Worm (Caenorhabditis elegans) whole organism, L3 larva: ENCODE measurements around the gene dyf-2.

Experiments used
- R02D3.7 ChIP-seq: fragments of 150-350 bp; optimal IDR thresholded peaks from 2 replicates; lab custom pipeline; 2014; ENCODE audit warnings: missing biosample characterization, missing genetic modification characterization
- ZK546.5 ChIP-seq: sonication (generic microtip); optimal IDR thresholded peaks from 2 replicates; lab custom pipeline; 2017; ENCODE audit warnings: missing biosample characterization, missing genetic modification characterization
- ama-1 ChIP-seq: fragments of 150-350 bp; optimal IDR thresholded peaks from 2 replicates; lab custom pipeline; 2018
- ceh-9 ChIP-seq: sonication (generic microtip); optimal IDR thresholded peaks from 2 replicates; lab custom pipeline; 2018; ENCODE audit warnings: missing biosample characterization, missing genetic modification characterization
- daf-12 ChIP-seq: fragments of 150-350 bp; optimal IDR thresholded peaks from 2 replicates; lab custom pipeline; 2014; ENCODE audit warnings: missing biosample characterization, missing genetic modification reagents, missing genetic modification characterization
- egl-27 ChIP-seq: sonication (generic microtip); optimal IDR thresholded peaks from 4 replicates; lab custom pipeline; 2017; ENCODE audit warnings: missing biosample characterization, missing genetic modification reagents, missing genetic modification characterization
- egl-5 ChIP-seq: fragments of 150-350 bp; optimal IDR thresholded peaks from 2 replicates; lab custom pipeline; 2017; ENCODE audit warnings: missing biosample characterization, missing genetic modification reagents, missing genetic modification characterization, inconsistent platforms
- elt-1 ChIP-seq: fragments of 150-350 bp; optimal IDR thresholded peaks from 2 replicates; lab custom pipeline; 2014; ENCODE audit warnings: missing biosample characterization, missing genetic modification characterization
- eor-1 ChIP-seq, 2 experiments: fragments of 150-350 bp; optimal IDR thresholded peaks; 2 replicates each; lab custom pipeline; 2014 to 2018; ENCODE audit warnings: missing biosample characterization in 2 of 2, missing genetic modification characterization in 2 of 2
- fkh-10 ChIP-seq: sonication (generic microtip); optimal IDR thresholded peaks from 2 replicates; lab custom pipeline; 2017; ENCODE audit warnings: missing biosample characterization, missing genetic modification reagents, missing genetic modification characterization
- fos-1 ChIP-seq: fragments of 150-350 bp; optimal IDR thresholded peaks from 2 replicates; lab custom pipeline; 2014; ENCODE audit warnings: missing biosample characterization, missing genetic modification characterization
- hmg-11 ChIP-seq: sonication (generic microtip); optimal IDR thresholded peaks from 2 replicates; lab custom pipeline; 2016; ENCODE audit warnings: missing genetic modification characterization, missing compliant biosample characterization
- lin-15B ChIP-seq: fragments of 150-350 bp; optimal IDR thresholded peaks from 2 replicates; lab custom pipeline; 2014; ENCODE audit warnings: missing biosample characterization, missing genetic modification characterization
- lin-39 ChIP-seq: fragments of 150-350 bp; optimal IDR thresholded peaks from 2 replicates; lab custom pipeline; 2018; ENCODE audit warnings: missing biosample characterization, missing genetic modification reagents, missing genetic modification characterization
- lsy-12 ChIP-seq: sonication (generic microtip); optimal IDR thresholded peaks from 2 replicates; lab custom pipeline; 2016; ENCODE audit warnings: mild to moderate bottlenecking, missing genetic modification characterization, missing compliant biosample characterization
- mdl-1 ChIP-seq: fragments of 150-350 bp; optimal IDR thresholded peaks from 2 replicates; lab custom pipeline; 2014; ENCODE audit warnings: missing biosample characterization, missing genetic modification characterization
- mml-1 ChIP-seq: fragments of 150-350 bp; sonication (generic microtip); optimal IDR thresholded peaks from 3 replicates; lab custom pipeline; 2014; ENCODE audit warnings: missing biosample characterization, missing genetic modification characterization
- nfya-1 ChIP-seq: sonication (generic microtip); optimal IDR thresholded peaks from 2 replicates; lab custom pipeline; 2017; ENCODE audit warnings: missing genetic modification characterization, mild to moderate bottlenecking, missing compliant biosample characterization, antibody characterized with exemption, moderate library complexity; ENCODE audit not compliant: insufficient read depth
- nhr-11 ChIP-seq: fragments of 150-350 bp; optimal IDR thresholded peaks from 2 replicates; lab custom pipeline; 2014; ENCODE audit warnings: missing biosample characterization, missing genetic modification characterization
- nhr-12 ChIP-seq: fragments of 150-350 bp; optimal IDR thresholded peaks from 2 replicates; lab custom pipeline; 2014; ENCODE audit warnings: missing biosample characterization, missing genetic modification characterization
- nhr-23 ChIP-seq: fragments of 150-350 bp; optimal IDR thresholded peaks from 2 replicates; lab custom pipeline; 2014; ENCODE audit warnings: missing biosample characterization, missing genetic modification reagents, missing genetic modification characterization
- nhr-25 ChIP-seq: sonication (generic microtip); optimal IDR thresholded peaks from 2 replicates; lab custom pipeline; 2017; ENCODE audit warnings: missing biosample characterization, missing genetic modification characterization
- nhr-43 ChIP-seq: sonication (generic microtip); optimal IDR thresholded peaks from 2 replicates; lab custom pipeline; 2016; ENCODE audit warnings: mild to moderate bottlenecking, missing genetic modification characterization, missing compliant biosample characterization; ENCODE audit not compliant: poor library complexity, severe bottlenecking
- nhr-67 ChIP-seq: fragments of 150-350 bp; optimal IDR thresholded peaks from 2 replicates; lab custom pipeline; 2014; ENCODE audit warnings: missing biosample characterization, missing genetic modification characterization
- skn-1 ChIP-seq: fragments of 150-350 bp; optimal IDR thresholded peaks from 2 replicates; lab custom pipeline; 2014; ENCODE audit warnings: missing biosample characterization, missing genetic modification characterization
- snpc-4 ChIP-seq: fragments of 150-350 bp; optimal IDR thresholded peaks from 2 replicates; lab custom pipeline; 2014; ENCODE audit warnings: missing biosample characterization, missing genetic modification characterization
- tbx-2 ChIP-seq: sonication (generic microtip); optimal IDR thresholded peaks from 2 replicates; lab custom pipeline; 2016; ENCODE audit warnings: mild to moderate bottlenecking, missing genetic modification characterization, missing compliant biosample characterization
- unc-39 ChIP-seq: sonication (generic microtip); optimal IDR thresholded peaks from 4 replicates; lab custom pipeline; 2017; ENCODE audit warnings: missing biosample characterization, missing genetic modification characterization
- zag-1 ChIP-seq: fragments of 150-350 bp; optimal IDR thresholded peaks from 2 replicates; lab custom pipeline; 2014; ENCODE audit warnings: missing biosample characterization, missing genetic modification characterization
- ztf-4 ChIP-seq: fragments of 150-350 bp; optimal IDR thresholded peaks from 2 replicates; lab custom pipeline; 2014; ENCODE audit warnings: missing biosample characterization, missing genetic modification characterization

The dyf-2 gene

DNA sequence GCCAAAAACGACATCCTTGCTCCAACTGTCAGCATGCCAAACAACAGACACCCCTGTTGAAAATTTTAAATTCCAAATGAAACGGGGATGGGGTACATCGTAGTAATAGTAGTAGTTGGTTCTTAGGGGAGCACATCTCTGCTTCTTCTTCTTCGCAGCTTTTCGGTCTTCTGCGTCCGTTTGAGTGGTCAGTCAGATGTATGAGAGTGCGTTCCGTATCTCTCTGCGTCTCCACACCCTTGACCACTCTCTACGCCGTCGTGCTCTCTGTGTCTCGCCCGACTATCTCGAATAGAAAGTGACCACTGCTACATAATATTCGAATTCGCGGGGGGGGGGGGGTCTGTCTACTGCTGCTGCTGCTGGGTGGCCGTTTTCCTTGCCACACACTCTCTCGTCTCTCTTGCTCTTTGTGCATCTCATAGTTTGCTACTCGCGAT is 26.6 kb upstream of the dyf-2 start (continued):
- no peak for TF ChIP-seq lsy-12
- TF ChIP-seq mdl-1 (tag; lab: Kevin White, UChicago), result no peak
- TF ChIP-seq ztf-4 (tag; lab: Kevin White, UChicago), result no peak
- TF ChIP-seq unc-39, result no peak
- peak; percentile 84 for TF ChIP-seq nfya-1
- peak; percentile 4 for TF ChIP-seq skn-1
- TF ChIP-seq hmg-11 (tag; lab: Kevin White, UChicago), result peak; percentile 72
- TF ChIP-seq snpc-4 (tag; lab: Kevin White, UChicago), result no peak
- TF ChIP-seq fos-1, result no peak
- TF ChIP-seq nhr-11 (tag; lab: Kevin White, UChicago), result no peak
- no peak for TF ChIP-seq ZK546.5
- no peak for TF ChIP-seq eor-1 (tag; optimal IDR thresholded peaks at IDR 0.05; lab: Kevin White, UChicago)
- TF ChIP-seq nhr-23 (tag; lab: Kevin White, UChicago), result no peak
- no peak for TF ChIP-seq elt-1 (tag; lab: Kevin White, UChicago)
- TF ChIP-seq zag-1, result no peak
- no peak for TF ChIP-seq egl-27 (tag; lab: Kevin White, UChicago)
- TF ChIP-seq lin-39 (tag; lab: Kevin White, UChicago), result peak; percentile 62
- no peak for TF ChIP-seq egl-5 (tag; lab: Kevin White, UChicago)
- no peak for TF ChIP-seq daf-12 (tag; lab: Kevin White, UChicago)
- TF ChIP-seq R02D3.7 (tag; lab: Kevin White, UChicago), result no peak
- TF ChIP-seq, all 47 proteins: peak for 9

DNA sequence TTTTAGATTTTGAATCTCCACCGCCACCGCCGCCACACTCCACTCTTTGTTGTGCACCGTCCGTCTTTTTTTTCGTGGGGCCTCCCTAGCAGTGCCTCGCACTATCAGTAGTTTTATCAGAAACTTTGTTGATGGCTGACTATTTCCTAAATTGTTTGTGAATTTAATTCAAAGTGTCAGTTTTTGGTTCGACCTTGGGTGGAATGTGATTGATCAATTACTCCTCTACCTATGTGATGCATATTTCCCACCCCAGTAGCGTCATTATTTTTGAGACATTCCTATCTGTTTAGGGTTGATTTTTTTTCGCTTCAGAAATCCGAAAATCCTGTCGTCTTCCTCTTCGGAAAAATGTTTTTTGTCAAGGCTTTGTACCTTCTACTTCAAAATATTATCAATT is 24.4 kb upstream of the dyf-2 start:
- TF ChIP-seq ceh-9 (tag; lab: Kevin White, UChicago), result no peak
- peak; percentile 1 for TF ChIP-seq nhr-23 (tag; lab: Kevin White, UChicago)
- TF ChIP-seq mml-1 (tag; lab: Kevin White, UChicago), result no peak
- TF ChIP-seq nhr-12 (tag; lab: Kevin White, UChicago), result no peak
- peak; percentile 6 for TF ChIP-seq nhr-25 (tag; lab: Kevin White, UChicago)
- no peak for TF ChIP-seq egl-5 (tag; lab: Kevin White, UChicago)
- no peak for TF ChIP-seq nhr-43 (tag; lab: Kevin White, UChicago)
- TF ChIP-seq nhr-67, result no peak

DNA sequence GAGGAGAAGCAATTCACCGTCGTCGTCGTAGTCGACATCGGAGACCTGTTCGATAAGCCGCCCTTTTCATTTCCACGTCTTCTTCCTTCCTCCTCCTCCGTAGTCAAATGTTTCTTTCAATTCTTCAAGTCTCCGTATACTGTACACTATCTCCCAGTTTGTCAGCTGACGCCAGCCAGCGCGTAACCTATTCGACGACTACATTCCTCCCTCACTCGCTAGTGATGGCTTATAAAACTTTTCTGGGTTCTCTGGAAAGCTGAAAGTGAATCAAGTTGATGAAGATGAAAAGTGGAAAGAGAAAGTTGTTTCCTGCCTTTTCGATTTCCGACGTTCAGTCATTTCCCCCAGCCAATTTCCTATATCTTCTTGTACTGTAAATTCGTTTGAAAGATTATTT is 22.9 kb upstream of the dyf-2 start:
- peak; percentile 20 for TF ChIP-seq nfya-1
- TF ChIP-seq mdl-1 (tag; lab: Kevin White, UChicago), result no peak
- TF ChIP-seq nhr-11 (tag; lab: Kevin White, UChicago), result no peak
- peak; percentile 68 for TF ChIP-seq ama-1 (lab: Kevin White, UChicago)
- no peak for TF ChIP-seq hmg-11 (tag; lab: Kevin White, UChicago)
- TF ChIP-seq R02D3.7 (tag; lab: Kevin White, UChicago), result no peak
- peak; percentile 60 for TF ChIP-seq nhr-25 (tag; lab: Kevin White, UChicago)
- peak; percentile 26 for TF ChIP-seq nhr-43 (tag; lab: Kevin White, UChicago)
- TF ChIP-seq skn-1, result no peak
- peak; percentile 65 for TF ChIP-seq nhr-23 (tag; lab: Kevin White, UChicago)

DNA sequence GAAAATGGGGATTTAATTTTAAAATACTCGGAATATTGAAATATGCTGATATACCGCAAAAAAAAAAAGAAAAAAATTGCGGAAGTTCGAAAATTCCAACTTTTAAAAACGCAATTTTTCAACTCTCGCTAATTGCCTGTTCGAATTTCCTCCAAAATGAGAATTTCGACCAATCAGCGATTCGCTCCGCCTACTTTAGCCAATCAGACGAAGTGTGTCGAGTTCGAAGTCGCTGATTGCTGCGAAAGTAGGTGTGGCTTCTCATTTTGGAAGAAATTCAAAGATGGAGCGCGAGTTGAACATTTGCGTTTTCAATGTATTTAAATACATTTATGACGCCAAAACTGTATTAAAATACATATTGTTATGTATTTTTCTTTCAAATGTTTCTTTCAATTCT is 22.2 kb upstream of the dyf-2 start:
- no peak for TF ChIP-seq tbx-2 (tag; lab: Kevin White, UChicago)
- TF ChIP-seq nfya-1, result peak; percentile 82

DNA sequence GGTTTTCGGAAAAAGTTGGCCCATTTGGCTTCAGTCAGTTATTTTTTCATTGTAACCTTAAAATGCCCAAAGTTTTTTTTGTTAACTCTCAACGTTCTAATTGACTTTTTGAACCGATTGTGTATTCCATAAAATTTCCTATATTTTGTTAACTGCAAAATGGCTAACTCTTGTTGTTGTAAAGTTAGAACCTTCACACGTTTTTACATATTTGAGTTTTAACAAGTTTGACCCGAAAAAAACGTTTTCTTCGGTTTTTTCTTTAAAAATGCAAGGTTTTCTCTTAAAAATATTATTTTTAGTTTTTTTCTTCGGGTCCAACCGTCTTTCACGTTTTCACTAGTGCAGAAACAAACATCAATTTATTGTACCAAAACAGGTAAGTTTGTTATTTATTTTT is 15.4 kb upstream of the dyf-2 start, which contains the start of gene lit-1:
Gene lit-1, plus strand, starts transcription at position 301 of the 400 bp plus-strand sequence.
- TF ChIP-seq daf-12 (tag; lab: Kevin White, UChicago) (no peak), skn-1 (no peak), ama-1 (lab: Kevin White, UChicago) (no peak), nhr-23 (tag; lab: Kevin White, UChicago) (no peak), nhr-67 (no peak)

DNA sequence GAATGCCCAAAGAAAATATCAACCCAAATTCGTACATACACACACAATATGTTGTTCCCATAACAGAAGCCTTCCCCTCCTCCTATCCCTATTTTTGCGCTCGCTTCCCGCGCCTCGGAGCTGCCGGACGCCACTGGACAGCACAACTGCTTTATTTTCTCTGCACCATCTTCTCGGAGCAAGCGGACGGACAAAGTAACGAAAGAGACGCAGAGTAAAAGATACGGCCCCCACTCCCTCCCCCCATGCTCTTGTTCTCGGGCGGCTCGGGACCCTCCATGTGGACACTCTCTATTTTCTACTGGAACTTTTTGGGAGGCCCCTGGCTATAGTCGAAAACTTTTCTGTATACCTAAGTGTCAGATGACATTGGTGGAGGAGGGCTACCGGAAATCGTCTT is 11.6 kb upstream of the dyf-2 start:
- TF ChIP-seq lin-15B (tag; lab: Kevin White, UChicago), result peak; percentile 22
- peak; percentile 67 for TF ChIP-seq nfya-1
- TF ChIP-seq mml-1 (tag; lab: Kevin White, UChicago), result no peak
- peak; percentile 60 for TF ChIP-seq hmg-11 (tag; lab: Kevin White, UChicago)
- no peak for TF ChIP-seq nhr-43 (tag; lab: Kevin White, UChicago)
- peak; percentile 51 for TF ChIP-seq lin-39 (tag; lab: Kevin White, UChicago)
- no peak for TF ChIP-seq nhr-25 (tag; lab: Kevin White, UChicago)
- peak; percentile 0 for TF ChIP-seq fkh-10 (GFP tag; lab: Kevin White, UChicago)
- TF ChIP-seq, all 47 proteins: peak for 5
